Fruit fly (Drosophila melanogaster): ENCODE measurements around the gene CG15475.

dm6 chr2L:20639821-20640220 is 25.5 kb downstream of the CG15475 start, which contains the start of gene CG31680:
- TF ChIP-seq Ets96B (tag; optimal IDR thresholded peaks at IDR 0.05) (no peak), acj6 (GFP tag; optimal IDR thresholded peaks at IDR 0.05) (no peak), CG7368 (GFP tag; optimal IDR thresholded peaks at IDR 0.05) (no peak), cyc (GFP tag; optimal IDR thresholded peaks at IDR 0.05) (no peak), CG6163 (GFP tag; IDR thresholded peaks at IDR 0.05) (no peak), CG8119 (GFP tag; IDR thresholded peaks at IDR 0.05) (no peak), CG16779 (tag; optimal IDR thresholded peaks at IDR 0.05) (no peak), ss (GFP tag; optimal IDR thresholded peaks at IDR 0.05) (no peak), net (GFP tag; optimal IDR thresholded peaks at IDR 0.05) (no peak), Eip93F (GFP tag; optimal IDR thresholded peaks at IDR 0.05) (no peak), salr (GFP tag; optimal IDR thresholded peaks at IDR 0.05) (no peak)

All from whole organism, prepupa.